Worm (Caenorhabditis elegans) whole organism, mixed stage, embryonic: Measurements from ENCODE around the gene mars-1.

Experiments used
- bed-3 ChIP-seq: fragments of 200-800 bp; sonication (Bioruptor generic); optimal IDR thresholded peaks from 3 replicates; lab custom pipeline; 2018; ENCODE audit warnings: mild to moderate bottlenecking, missing genetic modification characterization, moderate library complexity, missing compliant biosample characterization
- blmp-1 ChIP-seq: fragments of 150-350 bp; optimal IDR thresholded peaks from 2 replicates; lab custom pipeline; 2014; ENCODE audit warnings: missing biosample characterization, missing genetic modification characterization
- ceh-43 ChIP-seq: fragments of 200-800 bp; sonication (Bioruptor generic); optimal IDR thresholded peaks from 2 replicates; lab custom pipeline; 2018; ENCODE audit warnings: mild to moderate bottlenecking, missing genetic modification characterization, moderate library complexity, missing compliant biosample characterization
- ceh-83 ChIP-seq: fragments of 200-800 bp; sonication (Bioruptor generic); optimal IDR thresholded peaks from 2 replicates; lab custom pipeline; 2018; ENCODE audit warnings: mild to moderate bottlenecking, missing genetic modification characterization, missing compliant biosample characterization
- ces-1 ChIP-seq: fragments of 150-350 bp; optimal IDR thresholded peaks from 2 replicates; lab custom pipeline; 2014; ENCODE audit warnings: missing biosample characterization, missing genetic modification reagents, missing genetic modification characterization
- cnd-1 ChIP-seq: fragments of 200-800 bp; sonication (Bioruptor generic); optimal IDR thresholded peaks from 2 replicates; lab custom pipeline; 2018; ENCODE audit warnings: mild to moderate bottlenecking, missing genetic modification characterization, missing compliant biosample characterization
- drap-1 ChIP-seq: fragments of 200-800 bp; sonication (Bioruptor generic); optimal IDR thresholded peaks from 3 replicates; lab custom pipeline; 2018; ENCODE audit warnings: mild to moderate bottlenecking, missing genetic modification characterization, missing compliant biosample characterization
- elt-1 ChIP-seq: sonication (generic microtip); optimal IDR thresholded peaks from 2 replicates; lab custom pipeline; 2017; ENCODE audit warnings: missing genetic modification characterization, mild to moderate bottlenecking, missing compliant biosample characterization, antibody characterized with exemption, moderate library complexity, borderline replicate concordance; ENCODE audit not compliant: insufficient read depth
- elt-3 ChIP-seq: fragments of 150-350 bp; optimal IDR thresholded peaks from 2 replicates; lab custom pipeline; 2014; ENCODE audit warnings: missing biosample characterization, missing genetic modification characterization
- flh-1 ChIP-seq: fragments of 200-800 bp; sonication (Bioruptor generic); optimal IDR thresholded peaks from 2 replicates; lab custom pipeline; 2018; ENCODE audit warnings: mild to moderate bottlenecking, missing genetic modification characterization, moderate library complexity, missing compliant biosample characterization
- ham-2 ChIP-seq: fragments of 200-800 bp; sonication (Bioruptor generic); optimal IDR thresholded peaks from 2 replicates; lab custom pipeline; 2018; ENCODE audit warnings: mild to moderate bottlenecking, missing genetic modification characterization, missing compliant biosample characterization
- hlh-1 ChIP-seq: fragments of 150-350 bp; optimal IDR thresholded peaks from 2 replicates; lab custom pipeline; 2014; ENCODE audit warnings: missing biosample characterization, missing genetic modification reagents, missing genetic modification characterization
- lin-13 ChIP-seq: fragments of 150-350 bp; optimal IDR thresholded peaks from 2 replicates; lab custom pipeline; 2014; ENCODE audit warnings: missing biosample characterization, missing genetic modification characterization
- lin-32 ChIP-seq: fragments of 200-800 bp; sonication (Bioruptor generic); optimal IDR thresholded peaks from 2 replicates; lab custom pipeline; 2018; ENCODE audit warnings: mild to moderate bottlenecking, missing genetic modification characterization, missing compliant biosample characterization
- mab-5 ChIP-seq: fragments of 150-350 bp; optimal IDR thresholded peaks from 2 replicates; lab custom pipeline; 2014; ENCODE audit warnings: missing biosample characterization, missing genetic modification characterization
- mep-1 ChIP-seq: fragments of 150-350 bp; optimal IDR thresholded peaks from 2 replicates; lab custom pipeline; 2017; ENCODE audit warnings: missing biosample characterization, missing genetic modification reagents, missing genetic modification characterization, inconsistent platforms
- mls-2 ChIP-seq: sonication (generic microtip); optimal IDR thresholded peaks from 2 replicates; lab custom pipeline; 2016; ENCODE audit warnings: mild to moderate bottlenecking, missing genetic modification characterization, moderate library complexity, missing compliant biosample characterization
- nhr-237 ChIP-seq: fragments of 150-350 bp; optimal IDR thresholded peaks from 2 replicates; lab custom pipeline; 2014; ENCODE audit warnings: missing biosample characterization, missing genetic modification characterization
- nhr-28 ChIP-seq: fragments of 150-350 bp; optimal IDR thresholded peaks from 2 replicates; lab custom pipeline; 2014; ENCODE audit warnings: missing biosample characterization, missing genetic modification characterization
- pha-4 ChIP-seq: fragments of 150-350 bp; optimal IDR thresholded peaks from 2 replicates; lab custom pipeline; 2018; ENCODE audit warnings: missing biosample characterization, missing genetic modification reagents, missing genetic modification characterization
- sem-2 ChIP-seq: fragments of 200-800 bp; sonication (Bioruptor generic); optimal IDR thresholded peaks from 2 replicates; lab custom pipeline; 2018; ENCODE audit warnings: mild to moderate bottlenecking, missing genetic modification characterization, missing compliant biosample characterization
- sptf-1 ChIP-seq: sonication (generic microtip); optimal IDR thresholded peaks from 2 replicates; lab custom pipeline; 2017; ENCODE audit warnings: mild to moderate bottlenecking, missing genetic modification characterization, moderate library complexity, missing compliant biosample characterization
- tbx-8 ChIP-seq: fragments of 200-800 bp; sonication (Bioruptor generic); optimal IDR thresholded peaks from 2 replicates; lab custom pipeline; 2018; ENCODE audit warnings: mild to moderate bottlenecking, missing genetic modification characterization, moderate library complexity, missing compliant biosample characterization
- unc-120 ChIP-seq: sonication (generic microtip); optimal IDR thresholded peaks from 2 replicates; lab custom pipeline; 2017; ENCODE audit warnings: missing genetic modification characterization, missing compliant biosample characterization; ENCODE audit not compliant: poor library complexity, severe bottlenecking
- unc-39 ChIP-seq: fragments of 150-350 bp; optimal IDR thresholded peaks from 2 replicates; lab custom pipeline; 2014; ENCODE audit warnings: missing biosample characterization, missing genetic modification characterization
- unc-62 ChIP-seq: fragments of 150-350 bp; optimal IDR thresholded peaks from 2 replicates; lab custom pipeline; 2014; ENCODE audit warnings: missing biosample characterization, missing genetic modification reagents, missing genetic modification characterization
- zip-8 ChIP-seq: fragments of 150-350 bp; optimal IDR thresholded peaks from 2 replicates; lab custom pipeline; 2014; ENCODE audit warnings: missing biosample characterization, missing genetic modification characterization
- ztf-11 ChIP-seq: fragments of 150-350 bp; optimal IDR thresholded peaks from 2 replicates; lab custom pipeline; 2014; ENCODE audit warnings: missing biosample characterization, missing genetic modification characterization

Gene mars-1

DNA sequence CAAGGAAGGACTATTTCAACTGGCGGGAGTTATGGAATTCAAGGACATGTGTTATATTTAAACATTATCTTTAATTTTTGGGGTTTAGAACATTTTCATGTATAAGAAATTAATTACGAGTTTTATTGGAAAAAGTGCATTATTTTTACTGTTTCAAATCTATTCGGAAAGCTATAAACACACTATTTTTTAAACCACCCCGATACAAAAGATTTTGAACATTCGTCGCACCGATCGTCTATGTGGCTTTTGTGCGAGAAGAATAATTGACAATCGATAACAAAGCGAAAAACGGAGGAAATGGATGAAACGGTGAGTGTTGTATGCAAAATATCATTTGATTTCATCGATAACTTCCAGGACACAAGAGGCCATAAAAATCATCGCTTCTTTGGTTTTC, 29.7 kb upstream of the mars-1 start, which contains the start of gene ZK809.9:
Gene ZK809.9 (plus strand): TSS at position 301 of the 400 bp plus-strand sequence.
- TF ChIP-seq hlh-1 (tag; lab: Kevin White, UChicago), result no peak
- TF ChIP-seq nhr-28 (tag; lab: Kevin White, UChicago), result no peak
- TF ChIP-seq unc-120 (tag; lab: Kevin White, UChicago), result no peak
- TF ChIP-seq bed-3 (GFP tag; lab: Kevin White, UChicago), result no peak
- no peak for TF ChIP-seq mep-1 (tag; lab: Kevin White, UChicago)
- TF ChIP-seq nhr-237 (tag; lab: Kevin White, UChicago), result no peak
- no peak for TF ChIP-seq cnd-1
- TF ChIP-seq drap-1 (GFP tag; lab: Kevin White, UChicago), result no peak

ce11 chrIV:11659794-11660312, 24.6 kb upstream of the mars-1 start, which contains the start of gene ZK792.1:
Gene ZK792.1 (plus strand): TSS chrIV:11659844.
- no peak for TF ChIP-seq elt-3 (tag; lab: Kevin White, UChicago)

DNA sequence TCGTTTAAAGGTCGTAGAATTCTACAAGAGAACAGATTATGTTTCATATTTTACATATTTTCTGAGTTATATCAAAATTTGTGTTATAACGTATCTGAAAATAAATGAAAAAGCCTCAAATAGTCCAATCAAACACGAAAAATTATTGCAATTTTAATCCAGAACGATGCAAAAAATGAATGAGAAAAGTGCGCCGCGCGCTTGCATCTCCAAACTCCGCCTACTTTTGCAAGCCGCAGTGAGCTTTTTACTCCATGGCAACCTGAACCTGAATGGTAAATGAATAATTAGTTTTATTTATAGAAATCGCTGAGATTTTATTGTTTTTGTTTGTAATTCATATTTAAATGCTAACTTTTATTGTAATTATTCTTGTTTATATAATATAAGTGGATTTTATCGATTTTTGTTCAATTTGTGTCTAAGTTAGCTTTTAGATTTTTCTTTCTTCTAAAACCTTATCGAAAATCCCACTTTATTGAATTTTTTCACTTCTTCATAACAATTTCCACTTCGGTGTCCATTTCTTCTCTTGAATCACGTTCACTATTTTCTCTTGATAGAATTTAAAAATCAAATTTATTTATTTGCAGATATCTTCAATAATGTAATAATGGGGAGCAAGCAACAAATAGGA, 21.0 kb upstream of the mars-1 start, which contains the start of gene ZK809.5:
Gene ZK809.5 (plus strand): TSS at position 587 of the 637 bp plus-strand sequence.
- TF ChIP-seq ceh-43 (GFP tag; lab: Kevin White, UChicago) (peak; percentile 13), nhr-28 (tag; lab: Kevin White, UChicago) (no peak), unc-39 (no peak), hlh-1 (tag; lab: Kevin White, UChicago) (no peak), elt-3 (tag; lab: Kevin White, UChicago) (no peak), ztf-11 (tag; lab: Kevin White, UChicago) (no peak), ces-1 (GFP tag; lab: Kevin White, UChicago) (peak; percentile 21), ham-2 (GFP tag; lab: Kevin White, UChicago) (peak; percentile 20)

- TF ChIP-seq drap-1 (GFP tag; lab: Kevin White, UChicago) (no peak), tbx-8 (GFP tag; lab: Kevin White, UChicago) (no peak), sem-2 (no peak), nhr-237 (tag; lab: Kevin White, UChicago) (no peak), mep-1 (tag; lab: Kevin White, UChicago) (no peak), nhr-28 (tag; lab: Kevin White, UChicago) (no peak), unc-62 (GFP tag; lab: Kevin White, UChicago) (no peak), lin-32 (GFP tag; lab: Kevin White, UChicago) (no peak), elt-1 (tag; lab: Kevin White, UChicago) (no peak), hlh-1 (tag; lab: Kevin White, UChicago) (no peak), cnd-1 (no peak), ztf-11 (tag; lab: Kevin White, UChicago) (no peak), ham-2 (GFP tag; lab: Kevin White, UChicago) (no peak), elt-3 (tag; lab: Kevin White, UChicago) (no peak), pha-4 (no peak), unc-39 (no peak), blmp-1 (tag; lab: Kevin White, UChicago) (no peak), lin-13 (no peak), ceh-83 (GFP tag; lab: Kevin White, UChicago) (no peak), sptf-1 (tag; lab: Kevin White, UChicago) (no peak)
- TF ChIP-seq, all 35 proteins: peak for 0
These were observed 20.1 kb upstream of the mars-1 start, which contains the start of gene ent-1 for ce11 chrIV:11655370-11655769. Gene ent-1 (minus strand): TSS chrIV:11655470.

DNA sequence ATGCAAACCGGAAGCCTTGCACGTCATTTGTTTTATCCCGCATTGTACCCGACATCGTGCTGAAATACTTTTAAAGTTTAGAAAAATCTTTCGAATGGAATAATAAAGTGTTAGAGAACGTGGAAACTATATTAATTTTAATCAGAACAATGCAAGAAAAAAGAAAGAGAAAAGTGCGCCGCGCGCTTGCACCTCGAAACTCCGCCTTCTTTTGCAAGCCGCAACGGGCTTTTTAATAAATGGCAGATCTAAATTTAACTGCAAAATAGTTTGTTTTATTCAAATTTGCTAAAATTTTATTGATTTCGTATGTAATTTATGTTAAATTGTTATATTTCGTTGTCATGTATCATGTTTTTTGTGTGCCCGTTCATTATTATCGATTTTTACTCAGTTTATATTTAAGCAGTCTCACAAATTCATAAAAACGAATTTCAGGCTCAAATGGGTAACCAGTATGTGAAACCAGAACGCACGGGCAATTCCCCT, 16.7 kb upstream of the mars-1 start, which contains the start of the genes acl-3 and ndub-6:
Gene acl-3 (minus strand): TSS at position 59 of the 489 bp plus-strand sequence.
Gene ndub-6 (plus strand): TSS at position 439 of the 489 bp plus-strand sequence.
- TF ChIP-seq ham-2 (GFP tag; lab: Kevin White, UChicago), result no peak
- TF ChIP-seq mab-5 (tag; lab: Kevin White, UChicago), result no peak
- TF ChIP-seq nhr-237 (tag; lab: Kevin White, UChicago), result no peak
- TF ChIP-seq flh-1 (GFP tag; lab: Kevin White, UChicago), result no peak
- TF ChIP-seq mls-2 (tag; lab: Kevin White, UChicago), result no peak
- no peak for TF ChIP-seq bed-3 (GFP tag; lab: Kevin White, UChicago)
- no peak for TF ChIP-seq zip-8
- no peak for TF ChIP-seq ceh-43 (GFP tag; lab: Kevin White, UChicago)
- no peak for TF ChIP-seq cnd-1
- no peak for TF ChIP-seq lin-32 (GFP tag; lab: Kevin White, UChicago)
- TF ChIP-seq ztf-11 (tag; lab: Kevin White, UChicago), result no peak
- TF ChIP-seq unc-62 (GFP tag; lab: Kevin White, UChicago), result no peak
- no peak for TF ChIP-seq tbx-8 (GFP tag; lab: Kevin White, UChicago)
- TF ChIP-seq blmp-1 (tag; lab: Kevin White, UChicago), result no peak
- no peak for TF ChIP-seq lin-13
- TF ChIP-seq sptf-1 (tag; lab: Kevin White, UChicago), result no peak
- TF ChIP-seq hlh-1 (tag; lab: Kevin White, UChicago), result no peak
- TF ChIP-seq, all 35 proteins: peak for 0
